Worm (Caenorhabditis elegans) whole organism, L1 larva: Measurements from ENCODE around the gene K04C1.5.

Experiments
- C16A3.4 ChIP-seq: fragments of 150-350 bp; optimal IDR thresholded peaks from 2 replicates; lab custom pipeline; 2014; ENCODE audit warnings: missing biosample characterization, missing genetic modification characterization
- aha-1 ChIP-seq: fragments of 150-350 bp; optimal IDR thresholded peaks from 2 replicates; lab custom pipeline; 2014; ENCODE audit warnings: missing biosample characterization, missing genetic modification characterization
- alr-1 ChIP-seq: fragments of 200-800 bp; sonication (Bioruptor generic); optimal IDR thresholded peaks from 2 replicates; lab custom pipeline; 2018; ENCODE audit warnings: borderline replicate concordance, mild to moderate bottlenecking, missing genetic modification characterization, missing compliant biosample characterization
- ama-1 ChIP-seq: fragments of 150-350 bp; optimal IDR thresholded peaks from 2 replicates; lab custom pipeline; 2014
- blmp-1 ChIP-seq: fragments of 150-350 bp; optimal IDR thresholded peaks from 2 replicates; lab custom pipeline; 2014; ENCODE audit warnings: missing biosample characterization, missing genetic modification characterization
- ceh-63 ChIP-seq: fragments of 200-800 bp; sonication (Bioruptor generic); optimal IDR thresholded peaks from 2 replicates; lab custom pipeline; 2018; ENCODE audit warnings: mild to moderate bottlenecking, missing genetic modification characterization, missing compliant biosample characterization
- ceh-8 ChIP-seq: fragments of 200-800 bp; sonication (Bioruptor generic); optimal IDR thresholded peaks from 2 replicates; lab custom pipeline; 2018; ENCODE audit warnings: mild to moderate bottlenecking, missing genetic modification characterization, moderate library complexity, missing compliant biosample characterization
- ceh-82 ChIP-seq, 3 experiments: fragments of 150-350 bp in 1 of 3; sonication (generic microtip) in 2 of 3; optimal IDR thresholded peaks; 2 replicates each; lab custom pipeline; 2014 to 2017; ENCODE audit warnings: missing biosample characterization in 3 of 3, missing genetic modification characterization in 3 of 3
- ceh-90 ChIP-seq: sonication (generic microtip); optimal IDR thresholded peaks from 2 replicates; lab custom pipeline; 2016; ENCODE audit warnings: missing genetic modification characterization, missing compliant biosample characterization
- dpl-1 ChIP-seq, 3 experiments: fragments of 150-350 bp in 2 of 3; sonication (generic microtip) in 1 of 3; optimal IDR thresholded peaks; 2 replicates each; lab custom pipeline; 2014 to 2017; ENCODE audit warnings: missing biosample characterization in 3 of 3, missing genetic modification characterization in 3 of 3, missing genetic modification reagents in 3 of 3
- efl-1 ChIP-seq, 4 experiments: fragments of 150-350 bp; optimal IDR thresholded peaks in 3 of 4; peaks in 1 of 4; 1 replicate in 1 of 4; 2 replicates in 3 of 4; lab custom pipeline; 2014; ENCODE audit warnings: missing biosample characterization in 2 of 4, missing genetic modification characterization in 2 of 4, missing genetic modification reagents in 2 of 4
- egl-13 ChIP-seq: sonication (generic microtip); optimal IDR thresholded peaks from 2 replicates; lab custom pipeline; 2016; ENCODE audit warnings: missing genotype, missing genetic modification reagents, missing genetic modification characterization, missing compliant biosample characterization
- egl-27 ChIP-seq, 2 experiments: fragments of 150-350 bp in 1 of 2; sonication (generic microtip); optimal IDR thresholded peaks; 3 replicates each; lab custom pipeline; 2017 to 2018; ENCODE audit warnings: missing biosample characterization in 2 of 2, missing genetic modification characterization in 2 of 2, missing genetic modification reagents in 2 of 2
- elt-2 ChIP-seq: sonication (generic microtip); optimal IDR thresholded peaks from 2 replicates; lab custom pipeline; 2016; ENCODE audit warnings: missing genetic modification characterization, mild to moderate bottlenecking, inconsistent platforms, missing compliant biosample characterization, missing genetic modification reagents
- elt-3 ChIP-seq, 6 experiments: fragments of 150-350 bp in 1 of 6; sonication (generic microtip); optimal IDR thresholded peaks; 2 replicates each; lab custom pipeline; 2017 to 2018; ENCODE audit warnings: missing biosample characterization in 6 of 6, missing genetic modification characterization in 6 of 6, inconsistent platforms in 1 of 6
- ets-5 ChIP-seq: fragments of 200-800 bp; sonication (Bioruptor generic); IDR thresholded peaks from 2 replicates; pipeline ENCODE4 v1.3.6; 2022; ENCODE audit warnings: missing genetic modification characterization, missing compliant biosample characterization
- hlh-17 ChIP-seq: fragments of 200-800 bp; sonication (Bioruptor generic); optimal IDR thresholded peaks from 2 replicates; lab custom pipeline; 2018; ENCODE audit warnings: missing genetic modification characterization, mild to moderate bottlenecking, missing compliant biosample characterization, moderate library complexity, borderline replicate concordance
- lin-13 ChIP-seq: fragments of 150-350 bp; optimal IDR thresholded peaks from 2 replicates; lab custom pipeline; 2014; ENCODE audit warnings: missing biosample characterization, missing genetic modification reagents, missing genetic modification characterization
- lin-14 ChIP-seq: fragments of 200-800 bp; sonication (Bioruptor generic); optimal IDR thresholded peaks from 2 replicates; lab custom pipeline; 2018; ENCODE audit warnings: mild to moderate bottlenecking, missing genetic modification characterization, moderate library complexity, missing compliant biosample characterization
- lin-35 ChIP-seq, 2 experiments: fragments of 150-350 bp; optimal IDR thresholded peaks; 2 replicates each; lab custom pipeline; 2014; ENCODE audit warnings: missing biosample characterization in 2 of 2, missing genetic modification characterization in 2 of 2, missing genetic modification reagents in 2 of 2
- lin-39 ChIP-seq: fragments of 150-350 bp; optimal IDR thresholded peaks from 2 replicates; lab custom pipeline; 2014; ENCODE audit warnings: missing biosample characterization, missing genetic modification reagents, missing genetic modification characterization
- lir-3 ChIP-seq: sonication (generic microtip); optimal IDR thresholded peaks from 2 replicates; lab custom pipeline; 2016; ENCODE audit warnings: mild to moderate bottlenecking, missing genetic modification characterization, moderate library complexity, missing compliant biosample characterization; ENCODE audit not compliant: poor library complexity
- lsy-2 ChIP-seq, 2 experiments: fragments of 150-350 bp; optimal IDR thresholded peaks; 2 replicates each; lab custom pipeline; 2014; ENCODE audit warnings: missing biosample characterization in 2 of 2, missing genetic modification characterization in 2 of 2
- mab-9 ChIP-seq: fragments of 200-800 bp; sonication (Bioruptor generic); IDR thresholded peaks from 2 replicates; pipeline ENCODE4 v1.3.6; 2022; ENCODE audit warnings: missing genetic modification reagents, missing genetic modification characterization, missing compliant biosample characterization
- mdl-1 ChIP-seq, 2 experiments: fragments of 150-350 bp; optimal IDR thresholded peaks; 2 replicates each; lab custom pipeline; 2014 to 2017; ENCODE audit warnings: missing biosample characterization in 2 of 2, missing genetic modification characterization in 2 of 2, inconsistent platforms in 1 of 2
- mep-1 ChIP-seq: fragments of 150-350 bp; optimal IDR thresholded peaks from 2 replicates; lab custom pipeline; 2014; ENCODE audit warnings: missing biosample characterization, missing genetic modification characterization
- nhr-12 ChIP-seq: sonication (generic microtip); optimal IDR thresholded peaks from 2 replicates; lab custom pipeline; 2017; ENCODE audit warnings: missing biosample characterization, missing genetic modification characterization
- nhr-19 ChIP-seq: fragments of 200-800 bp; sonication (Bioruptor generic); conservative IDR thresholded peaks from 2 replicates; pipeline ENCODE4 v1.3.6; 2022; ENCODE audit warnings: missing genetic modification characterization, missing compliant biosample characterization
- nhr-20 ChIP-seq: sonication (generic microtip); optimal IDR thresholded peaks from 2 replicates; lab custom pipeline; 2016; ENCODE audit warnings: mild to moderate bottlenecking, missing genetic modification characterization, missing compliant biosample characterization
- nhr-237 ChIP-seq: fragments of 150-350 bp; optimal IDR thresholded peaks from 2 replicates; lab custom pipeline; 2014; ENCODE audit warnings: missing biosample characterization, missing genetic modification characterization
- nhr-28 ChIP-seq: fragments of 150-350 bp; optimal IDR thresholded peaks from 2 replicates; lab custom pipeline; 2014; ENCODE audit warnings: missing biosample characterization, missing genetic modification characterization
- nhr-47 ChIP-seq: sonication (generic microtip); optimal IDR thresholded peaks from 2 replicates; lab custom pipeline; 2016; ENCODE audit warnings: mild to moderate bottlenecking, missing genetic modification characterization, moderate library complexity, missing compliant biosample characterization
- nhr-71 ChIP-seq: sonication (generic microtip); optimal IDR thresholded peaks from 2 replicates; lab custom pipeline; 2016; ENCODE audit warnings: mild to moderate bottlenecking, missing genetic modification characterization, moderate library complexity, missing compliant biosample characterization
- nhr-76 ChIP-seq: sonication (generic microtip); optimal IDR thresholded peaks from 2 replicates; lab custom pipeline; 2017; ENCODE audit warnings: missing biosample characterization, missing genetic modification characterization
- pag-3 ChIP-seq: sonication (generic microtip); optimal IDR thresholded peaks from 2 replicates; lab custom pipeline; 2017; ENCODE audit warnings: missing genetic modification characterization, mild to moderate bottlenecking, missing compliant biosample characterization, antibody characterized with exemption, borderline replicate concordance; ENCODE audit not compliant: insufficient read depth
- rnt-1 ChIP-seq: sonication (generic microtip); optimal IDR thresholded peaks from 2 replicates; lab custom pipeline; 2016; ENCODE audit warnings: mild to moderate bottlenecking, missing genetic modification characterization, moderate library complexity, missing compliant biosample characterization
- snu-23 ChIP-seq: sonication (generic microtip); optimal IDR thresholded peaks from 2 replicates; lab custom pipeline; 2016; ENCODE audit warnings: missing genetic modification characterization, missing compliant biosample characterization
- swsn-7 ChIP-seq: sonication (generic microtip); optimal IDR thresholded peaks from 2 replicates; lab custom pipeline; 2016; ENCODE audit warnings: missing genetic modification characterization, missing compliant biosample characterization
- tlp-1 ChIP-seq: fragments of 150-350 bp; optimal IDR thresholded peaks from 2 replicates; lab custom pipeline; 2014; ENCODE audit warnings: missing biosample characterization, missing genetic modification characterization
- unc-62 ChIP-seq: fragments of 150-350 bp; optimal IDR thresholded peaks from 2 replicates; lab custom pipeline; 2014; ENCODE audit warnings: missing biosample characterization, missing genetic modification reagents, missing genetic modification characterization
- vab-15 ChIP-seq: sonication (generic microtip); optimal IDR thresholded peaks from 2 replicates; lab custom pipeline; 2017; ENCODE audit warnings: missing genotype, mild to moderate bottlenecking, missing genetic modification characterization, missing compliant biosample characterization

K04C1.5 gene

ce11 chrX:14238291-14238758 is 9.5 kb upstream of the K04C1.5 start, which contains the start of gene K04C1.2:
Gene K04C1.2, plus strand, starts transcription at chrX:14238708.
- TF ChIP-seq efl-1 (optimal IDR thresholded peaks at IDR 0.05; lab: Kevin White, UChicago) = peak; percentile 10 to 20
- peak in 1 of 2 experiments; percentile 33 for TF ChIP-seq efl-1 (GFP tag; optimal IDR thresholded peaks at IDR 0.05 in 1 of 2; lab: Kevin White, UChicago)
- no peak for TF ChIP-seq nhr-76 (tag; lab: Kevin White, UChicago)
- no peak for TF ChIP-seq nhr-237
- TF ChIP-seq tlp-1 (tag; lab: Kevin White, UChicago) = no peak
- TF ChIP-seq nhr-47 (tag; lab: Kevin White, UChicago) = peak; percentile 6
- no peak for TF ChIP-seq ceh-90 (tag; lab: Kevin White, UChicago)
- TF ChIP-seq rnt-1 (tag; lab: Kevin White, UChicago) = peak; percentile 52
- TF ChIP-seq ceh-82 (tag; optimal IDR thresholded peaks at IDR 0.05; lab: Kevin White, UChicago) = peak in 1 of 3 experiments; percentile 52
- TF ChIP-seq snu-23 (GFP tag; lab: Kevin White, UChicago) = peak; percentile 59
- TF ChIP-seq lsy-2 (tag; optimal IDR thresholded peaks at IDR 0.05; lab: Kevin White, UChicago) = peak; percentile 36 to 38
- no peak for TF ChIP-seq aha-1 (tag; lab: Kevin White, UChicago)
- TF ChIP-seq pag-3 (tag; lab: Kevin White, UChicago) = no peak
- TF ChIP-seq ceh-8 = no peak
- TF ChIP-seq C16A3.4 = no peak
- peak; percentile 32 to 68 for TF ChIP-seq lin-35 (GFP tag; optimal IDR thresholded peaks at IDR 0.05; lab: Kevin White, UChicago)
- peak; percentile 52 for TF ChIP-seq lin-14 (GFP tag; lab: Kevin White, UChicago)
- no peak for TF ChIP-seq elt-2 (tag; lab: Kevin White, UChicago)
- TF ChIP-seq nhr-19 (GFP tag; lab: Robert Waterston, UW) = no peak
- TF ChIP-seq blmp-1 = peak; percentile 20
- no peak for TF ChIP-seq alr-1 (tag; lab: Kevin White, UChicago)
- TF ChIP-seq unc-62 (GFP tag; lab: Kevin White, UChicago) = no peak
- no peak for TF ChIP-seq egl-13 (tag; lab: Kevin White, UChicago)
- no peak for TF ChIP-seq lin-13 (GFP tag; lab: Kevin White, UChicago)
- TF ChIP-seq nhr-71 = peak; percentile 33
- peak; percentile 38 for TF ChIP-seq mep-1 (tag; lab: Kevin White, UChicago)
- TF ChIP-seq mdl-1 (tag; optimal IDR thresholded peaks at IDR 0.05; lab: Kevin White, UChicago) = peak in 1 of 2 experiments; percentile 22
- no peak for TF ChIP-seq egl-27 (tag; optimal IDR thresholded peaks at IDR 0.05; lab: Kevin White, UChicago)
- TF ChIP-seq mab-9 (GFP tag; lab: Robert Waterston, UW) = no peak
- peak in 1 of 3 experiments; percentile 35 for TF ChIP-seq dpl-1 (GFP tag; optimal IDR thresholded peaks at IDR 0.05; lab: Kevin White, UChicago)
- TF ChIP-seq nhr-20 (tag; lab: Kevin White, UChicago) = peak; percentile 24
- no peak for TF ChIP-seq ama-1 (lab: Kevin White, UChicago)
- peak; percentile 24 for TF ChIP-seq swsn-7
- peak in 1 of 6 experiments; percentile 5 for TF ChIP-seq elt-3 (tag; optimal IDR thresholded peaks at IDR 0.05; lab: Kevin White, UChicago)

- TF ChIP-seq nhr-12 (no peak), ceh-82 (tag; optimal IDR thresholded peaks at IDR 0.05; lab: Kevin White, UChicago) (no peak), aha-1 (tag; lab: Kevin White, UChicago) (no peak), lir-3 (no peak), snu-23 (GFP tag; lab: Kevin White, UChicago) (no peak), lin-39 (tag; lab: Kevin White, UChicago) (no peak), ama-1 (lab: Kevin White, UChicago) (no peak), vab-15 (tag; lab: Kevin White, UChicago) (no peak), nhr-28 (tag; lab: Kevin White, UChicago) (no peak), ceh-63 (GFP tag; lab: Kevin White, UChicago) (no peak), hlh-17 (GFP tag; lab: Kevin White, UChicago) (no peak), ets-5 (no peak), C16A3.4 (no peak)
These were observed 7.6 kb upstream of the K04C1.5 start for ce11 chrX:14240205-14240604.
